Fruit fly (Drosophila melanogaster): ENCODE measurements around the gene AOX3.

- TF ChIP-seq usp (GFP tag; optimal IDR thresholded peaks at IDR 0.05): no peak
- TF ChIP-seq pan (optimal IDR thresholded peaks at IDR 0.05): no peak
These were observed 8.5 kb upstream of the AOX3 start for dm6 chr3R:15556524-15556923.
